Fruit fly (Drosophila melanogaster): Measurements from ENCODE around the gene Cdk7.

Cdk7 gene

DNA sequence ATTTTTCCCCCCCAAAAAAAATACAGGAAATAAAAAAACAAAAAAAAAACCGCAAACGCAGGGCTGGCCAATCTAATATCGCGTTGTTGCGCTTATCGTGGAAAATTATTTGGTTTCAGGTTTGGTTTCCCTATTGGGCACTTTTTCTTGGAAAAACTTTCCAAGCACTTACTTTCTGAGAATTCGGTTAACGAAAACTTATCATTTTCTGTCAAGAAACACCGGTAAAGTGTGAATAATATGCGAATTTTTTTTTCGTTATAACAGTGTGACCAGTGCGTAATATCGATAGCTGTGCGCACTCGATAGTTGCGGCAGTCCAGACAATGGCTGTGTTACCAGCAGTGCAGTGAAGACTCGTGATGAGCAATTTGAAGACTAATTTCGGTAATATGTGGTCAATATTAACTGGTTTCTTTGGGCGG, 13.7 kb upstream of the Cdk7 start, which contains the start of gene Rnp4F (continued):
- TF ChIP-seq CG8632 (GFP tag; optimal IDR thresholded peaks at IDR 0.05) (peak; percentile 70), CG11294 (GFP tag; IDR thresholded peaks at IDR 0.05) (peak; percentile 31; the same call in 1 of the 2 replicates), CG11902 (GFP tag; optimal IDR thresholded peaks at IDR 0.05) (peak; percentile 73), spab (GFP tag; optimal IDR thresholded peaks at IDR 0.05) (no peak), CG10669 (GFP tag; optimal IDR thresholded peaks at IDR 0.05) (peak; percentile 52), CG15336 (GFP tag; IDR thresholded peaks at IDR 0.05) (peak; percentile 61; the same call in 1 of the 2 replicates), OdsH (GFP tag; optimal IDR thresholded peaks at IDR 0.05) (peak; percentile 77), achi (GFP tag; optimal IDR thresholded peaks at IDR 0.05) (no peak), Smox (GFP tag; optimal IDR thresholded peaks at IDR 0.05) (no peak), net (GFP tag; optimal IDR thresholded peaks at IDR 0.05) (peak; percentile 79), Hr38 (GFP tag; optimal IDR thresholded peaks at IDR 0.05) (peak; percentile 45), topi (GFP tag; optimal IDR thresholded peaks at IDR 0.05) (peak; percentile 16), CG10631 (GFP tag; optimal IDR thresholded peaks at IDR 0.05) (peak; percentile 74), Ets21C (GFP tag; optimal IDR thresholded peaks at IDR 0.05) (peak; percentile 74), svp (GFP tag) (no peak), fd59A (GFP tag; optimal IDR thresholded peaks at IDR 0.05) (peak; percentile 57), CG8319 (GFP tag; optimal IDR thresholded peaks at IDR 0.05) (peak; percentile 41), CG6792 (GFP tag; optimal IDR thresholded peaks at IDR 0.05) (peak; percentile 61), eg (GFP tag; IDR thresholded peaks at IDR 0.05) (peak; percentile 79), CG6808 (GFP tag; optimal IDR thresholded peaks at IDR 0.05) (no peak), CG4318 (GFP tag; optimal IDR thresholded peaks at IDR 0.05) (no peak), CG11762 (GFP tag; optimal IDR thresholded peaks at IDR 0.05; ENCODE audit: insufficient read depth) (peak; percentile 37), dac (GFP tag; optimal IDR thresholded peaks at IDR 0.05) (peak; percentile 72), CG31627 (GFP tag; optimal IDR thresholded peaks at IDR 0.05) (peak; percentile 83), CG34406 (GFP tag; optimal IDR thresholded peaks at IDR 0.05) (peak; percentile 55)

DNA sequence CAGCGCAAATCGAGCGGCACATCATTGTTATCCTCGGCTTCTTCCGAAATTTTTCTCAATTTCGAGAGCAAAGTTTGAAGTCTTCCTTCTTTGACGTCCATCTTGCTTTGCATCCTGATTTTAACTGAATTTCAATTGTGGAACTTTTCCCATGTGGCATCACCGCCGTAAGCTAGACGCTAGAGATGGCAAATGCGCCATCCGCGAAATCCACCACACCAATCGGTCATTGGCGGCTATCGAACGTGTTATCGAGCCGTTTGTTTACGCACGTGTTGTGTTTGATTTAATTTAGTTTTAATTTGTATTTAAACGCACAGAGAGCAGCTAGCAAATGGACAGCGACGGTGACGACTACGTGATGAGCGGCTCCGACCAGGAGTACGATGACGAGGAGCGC, 8.4 kb upstream of the Cdk7 start, which contains the start of the genes CG15930 and Sas10:
Gene CG15930 (minus strand): TSS at position 126 of the 400 bp plus-strand sequence.
Gene Sas10 (plus strand): TSS at position 240 of the 400 bp plus-strand sequence.
- TF ChIP-seq CG1621 (tag; optimal IDR thresholded peaks at IDR 0.05) (peak; percentile 10), CG3032 (tag; optimal IDR thresholded peaks at IDR 0.05) (peak; percentile 48), Eip78C (GFP tag) (peak; percentile 34), Eip93F (GFP tag; optimal IDR thresholded peaks at IDR 0.05) (no peak)

DNA sequence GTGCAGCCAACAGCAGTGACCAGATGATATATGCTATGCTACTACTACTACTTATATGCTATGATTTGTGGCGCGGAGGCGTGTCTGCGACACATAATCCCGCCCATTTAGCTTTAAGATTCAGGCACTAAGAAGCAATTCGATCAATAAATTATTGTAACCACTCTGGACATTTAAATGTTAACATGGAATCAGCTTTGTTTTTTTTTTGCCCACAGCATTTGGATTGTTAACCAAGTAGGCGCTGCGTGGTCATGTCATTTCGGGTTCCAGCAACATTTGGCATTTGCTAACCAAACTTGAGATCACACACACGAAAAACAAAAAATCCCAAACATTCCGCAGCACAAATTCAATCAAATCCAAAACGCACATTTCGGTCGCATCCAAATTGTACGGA, 4.2 kb upstream of the Cdk7 start, which contains the start of gene CG4198:
Gene CG4198 (plus strand): TSS at position 301 of the 400 bp plus-strand sequence.
- TF ChIP-seq CG6163 (GFP tag; IDR thresholded peaks at IDR 0.05) (no peak), topi (GFP tag; optimal IDR thresholded peaks at IDR 0.05) (no peak), Hr4 (GFP tag; optimal IDR thresholded peaks at IDR 0.05) (no peak), salr (GFP tag; optimal IDR thresholded peaks at IDR 0.05) (no peak), Hr38 (GFP tag; optimal IDR thresholded peaks at IDR 0.05) (no peak), Sox14 (GFP tag; optimal IDR thresholded peaks at IDR 0.05) (no peak), CG15336 (GFP tag; IDR thresholded peaks at IDR 0.05) (no peak)

DNA sequence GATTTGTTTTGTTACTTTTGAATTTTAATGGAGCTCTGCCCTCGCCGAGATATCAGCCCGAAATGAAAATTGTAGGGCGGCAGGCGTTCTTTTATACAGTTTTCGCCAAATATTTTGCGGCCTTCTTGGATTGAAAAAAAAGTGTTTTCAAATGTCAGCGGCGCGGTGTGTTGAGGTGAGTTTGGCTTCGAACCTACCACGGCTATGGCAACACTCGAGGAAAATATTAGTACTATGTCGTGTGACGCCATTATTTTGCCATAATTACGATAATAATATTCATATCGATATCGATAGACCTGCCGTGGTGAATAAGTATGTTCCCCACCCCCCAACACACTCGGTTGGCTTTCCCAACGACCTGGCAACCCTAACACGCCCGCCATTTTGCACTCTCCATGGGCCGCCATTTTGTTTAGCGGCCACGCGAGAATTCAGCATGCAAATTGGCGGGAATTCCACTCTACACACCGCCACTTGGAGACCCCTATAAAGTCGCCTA, 3.1 kb upstream of the Cdk7 start, which contains the start of the genes TrxT and dhd:
Gene TrxT (minus strand): TSS at position 51 of the 502 bp plus-strand sequence.
Gene dhd (plus strand): TSS at position 334 of the 502 bp plus-strand sequence.
- TF ChIP-seq CG16779 (tag; optimal IDR thresholded peaks at IDR 0.05) (no peak), salr (GFP tag; optimal IDR thresholded peaks at IDR 0.05) (peak in 1 of 2 experiments; percentile 29), Sox14 (GFP tag; optimal IDR thresholded peaks at IDR 0.05) (no peak), CG11762 (GFP tag; optimal IDR thresholded peaks at IDR 0.05; ENCODE audit: insufficient read depth) (no peak), pdm3 (GFP tag; optimal IDR thresholded peaks at IDR 0.05) (no peak), vri (GFP tag; optimal IDR thresholded peaks at IDR 0.05) (no peak), fkh (GFP tag; optimal IDR thresholded peaks at IDR 0.05) (no peak), CG10669 (GFP tag; optimal IDR thresholded peaks at IDR 0.05) (no peak), CG34406 (GFP tag; optimal IDR thresholded peaks at IDR 0.05) (no peak), dsx (GFP tag; optimal IDR thresholded peaks at IDR 0.05; ENCODE audit: poor library complexity, severe bottlenecking) (no peak), lz (GFP tag; optimal IDR thresholded peaks at IDR 0.05) (no peak), CG8119 (GFP tag; IDR thresholded peaks at IDR 0.05) (peak; percentile 36; the same call in 1 of the 3 replicates), CG6808 (GFP tag; optimal IDR thresholded peaks at IDR 0.05) (no peak), CG6792 (GFP tag; optimal IDR thresholded peaks at IDR 0.05) (peak; percentile 10), Eip78C (GFP tag) (peak; percentile 48), ss (GFP tag; optimal IDR thresholded peaks at IDR 0.05) (no peak), Sox102F (GFP tag; optimal IDR thresholded peaks at IDR 0.05) (no peak), CG6854 (GFP tag; optimal IDR thresholded peaks at IDR 0.05) (peak; percentile 13), Smox (GFP tag; optimal IDR thresholded peaks at IDR 0.05) (no peak), CG31627 (GFP tag; optimal IDR thresholded peaks at IDR 0.05) (no peak), CG3919 (GFP tag; optimal IDR thresholded peaks at IDR 0.05) (peak; percentile 59), CG32006 (GFP tag; optimal IDR thresholded peaks at IDR 0.05) (no peak), CG3032 (tag; optimal IDR thresholded peaks at IDR 0.05) (peak; percentile 95)

Measured in whole organism, prepupa.